Worm (Caenorhabditis elegans): ENCODE results near the gene npr-5.

The npr-5 gene

DNA sequence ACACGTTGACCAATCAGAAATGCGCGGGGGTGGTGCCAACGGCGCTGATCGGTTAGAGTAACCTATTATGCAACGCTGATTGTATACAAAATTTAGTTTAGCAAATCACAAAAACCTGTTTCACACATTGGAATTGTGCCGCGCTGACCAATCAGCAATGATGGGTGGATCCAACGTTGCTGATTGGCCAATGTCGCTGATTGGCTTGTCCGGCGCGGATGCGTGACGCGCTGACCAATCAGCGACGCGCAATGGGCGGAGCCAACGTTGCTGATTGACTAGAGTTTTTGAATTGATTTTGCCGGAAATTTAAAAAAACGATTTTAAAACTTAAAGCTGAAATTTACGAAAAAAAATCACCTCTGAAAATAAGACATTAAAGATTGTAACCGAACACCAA lies 3.8 kb upstream of the npr-5 start:
- TF ChIP-seq ceh-48 (tag; optimal IDR thresholded peaks at IDR 0.05) (no peak), nfya-1 (tag; optimal IDR thresholded peaks at IDR 0.05) (peak; percentile 96)

DNA sequence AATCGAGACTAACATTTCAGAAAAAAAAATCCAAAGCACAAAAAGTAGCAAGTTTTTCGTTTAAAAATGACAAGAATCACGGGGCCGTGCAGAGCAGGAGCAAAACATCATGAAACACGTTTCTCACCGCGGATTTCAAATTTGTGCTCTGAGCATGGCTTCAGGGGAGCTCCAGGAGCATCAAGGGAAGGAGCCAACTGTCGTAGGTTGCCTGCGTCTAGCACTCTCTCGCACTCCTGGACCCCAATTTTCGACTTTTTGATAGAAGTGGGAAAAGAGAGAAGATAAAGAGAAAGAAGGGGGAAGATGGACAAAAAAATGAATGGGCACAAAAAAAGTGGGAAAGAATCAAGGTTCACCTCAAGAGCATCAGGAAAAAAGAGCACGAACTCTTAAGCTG lies 3.3 kb upstream of the npr-5 start:
- TF ChIP-seq hlh-15 (tag; optimal IDR thresholded peaks at IDR 0.05) (no peak), F13H6.1 (tag; optimal IDR thresholded peaks at IDR 0.05) (no peak), che-1 (tag; optimal IDR thresholded peaks at IDR 0.05) (no peak), C38D4.7 (GFP tag; optimal IDR thresholded peaks at IDR 0.05) (no peak), ceh-18 (tag; optimal IDR thresholded peaks at IDR 0.05) (peak; percentile 64), ceh-30 (tag; optimal IDR thresholded peaks at IDR 0.05) (no peak), elt-4 (tag; optimal IDR thresholded peaks at IDR 0.05) (no peak), fax-1 (tag; optimal IDR thresholded peaks at IDR 0.05) (no peak), madf-2 (tag; optimal IDR thresholded peaks at IDR 0.05) (no peak), ttx-3 (tag; optimal IDR thresholded peaks at IDR 0.05) (no peak), npax-4 (tag; optimal IDR thresholded peaks at IDR 0.05) (no peak), pqm-1 (tag; optimal IDR thresholded peaks at IDR 0.05) (no peak), ceh-31 (tag; optimal IDR thresholded peaks at IDR 0.05) (no peak), ceh-45 (GFP tag; IDR thresholded peaks at IDR 0.05) (no peak), fkh-10 (GFP tag; optimal IDR thresholded peaks at IDR 0.05) (no peak), unc-86 (tag; optimal IDR thresholded peaks at IDR 0.05) (no peak), rnt-1 (tag; optimal IDR thresholded peaks at IDR 0.05) (peak; percentile 23)

DNA sequence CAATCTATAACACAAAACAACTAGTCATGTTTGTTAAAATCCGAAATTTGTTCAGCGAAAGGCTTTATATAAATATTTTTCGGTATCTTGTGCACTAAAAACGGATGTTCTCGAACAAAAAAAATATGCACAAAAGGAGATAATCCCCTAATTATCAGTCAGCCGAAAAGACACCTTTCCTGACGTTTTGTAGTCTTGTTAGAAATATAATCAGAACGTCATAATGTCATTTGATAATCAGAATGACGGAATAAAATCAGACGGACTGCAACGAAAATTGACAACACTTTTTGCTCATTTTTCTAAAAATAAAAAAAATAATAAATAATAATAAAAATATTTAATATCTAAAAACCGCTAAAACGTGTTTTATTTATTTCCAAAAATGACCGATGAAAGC lies 2.4 kb upstream of the npr-5 start:
- no peak for TF ChIP-seq unc-55 (GFP tag; optimal IDR thresholded peaks at IDR 0.05)
- TF ChIP-seq ref-2 (tag; optimal IDR thresholded peaks at IDR 0.05): no peak
- TF ChIP-seq ceh-18 (tag; optimal IDR thresholded peaks at IDR 0.05): no peak
- TF ChIP-seq ztf-16 (tag; optimal IDR thresholded peaks at IDR 0.05): no peak

DNA sequence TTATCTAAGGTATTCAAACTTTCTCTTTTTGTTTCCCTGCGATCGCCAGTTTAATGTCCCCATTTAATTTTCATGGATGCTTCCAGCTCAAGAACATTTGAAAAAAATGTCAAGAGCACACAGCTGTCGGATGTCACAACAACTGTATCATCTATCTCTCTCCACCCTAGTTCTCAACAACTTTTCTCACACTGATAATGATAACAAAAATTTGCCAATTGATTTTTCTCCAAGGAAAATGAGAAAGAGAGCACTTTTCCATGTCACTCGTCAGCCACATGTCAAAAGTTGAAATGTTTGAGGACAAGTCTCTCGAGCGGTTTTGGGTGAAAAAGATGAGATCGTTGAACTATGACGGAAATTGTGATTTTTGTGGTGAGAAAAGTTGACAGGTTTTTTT lies 405 bp downstream of the npr-5 start:
- peak; percentile 66 for TF ChIP-seq ceh-18 (tag; optimal IDR thresholded peaks at IDR 0.05)
- TF ChIP-seq unc-55 (GFP tag; optimal IDR thresholded peaks at IDR 0.05): peak; percentile 70
- no peak for TF ChIP-seq hlh-8 (tag; optimal IDR thresholded peaks at IDR 0.05)

DNA sequence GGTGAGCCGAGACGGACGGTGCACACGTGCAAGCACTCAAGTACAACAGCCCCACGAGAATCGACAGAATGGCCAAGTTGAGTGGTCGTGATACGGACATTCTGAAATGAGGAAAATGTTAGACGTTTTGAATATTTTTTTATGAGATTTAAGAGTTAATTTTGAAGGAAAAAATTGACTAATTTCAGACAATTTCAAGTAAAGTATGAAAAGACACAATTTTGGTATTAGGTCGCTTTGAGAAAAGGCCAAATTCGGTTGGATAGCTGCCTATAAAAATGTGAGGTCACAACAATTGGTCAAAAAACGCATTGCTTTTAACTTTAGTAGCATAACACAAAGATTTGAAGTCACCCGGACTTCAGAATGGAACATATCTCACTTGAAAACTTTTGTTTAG lies 8.7 kb downstream of the npr-5 start, which contains the start of gene nlp-70:
Gene nlp-70, minus strand, starts transcription at position 101 of the 400 bp plus-strand sequence.
- no peak for TF ChIP-seq C38D4.7 (GFP tag; optimal IDR thresholded peaks at IDR 0.05)
- no peak for TF ChIP-seq pag-3 (tag; optimal IDR thresholded peaks at IDR 0.05; ENCODE audit: borderline replicate concordance)
- TF ChIP-seq tbx-7 (tag; optimal IDR thresholded peaks at IDR 0.05): no peak
- TF ChIP-seq ref-2 (tag; optimal IDR thresholded peaks at IDR 0.05): no peak
- TF ChIP-seq pat-9 (tag; optimal IDR thresholded peaks at IDR 0.05): no peak
- no peak for TF ChIP-seq elt-4 (tag; optimal IDR thresholded peaks at IDR 0.05)
- TF ChIP-seq fkh-6 (tag; optimal IDR thresholded peaks at IDR 0.05): no peak
- no peak for TF ChIP-seq ets-4 (tag; optimal IDR thresholded peaks at IDR 0.05)
- no peak for TF ChIP-seq F13H6.1 (tag; optimal IDR thresholded peaks at IDR 0.05)
- TF ChIP-seq sdc-2 (tag; optimal IDR thresholded peaks at IDR 0.05): no peak
- TF ChIP-seq ceh-34 (tag; optimal IDR thresholded peaks at IDR 0.05): no peak
- no peak for TF ChIP-seq T23F11.4 (GFP tag; optimal IDR thresholded peaks at IDR 0.05)
- TF ChIP-seq hlh-13 (GFP tag; optimal IDR thresholded peaks at IDR 0.05): no peak

DNA sequence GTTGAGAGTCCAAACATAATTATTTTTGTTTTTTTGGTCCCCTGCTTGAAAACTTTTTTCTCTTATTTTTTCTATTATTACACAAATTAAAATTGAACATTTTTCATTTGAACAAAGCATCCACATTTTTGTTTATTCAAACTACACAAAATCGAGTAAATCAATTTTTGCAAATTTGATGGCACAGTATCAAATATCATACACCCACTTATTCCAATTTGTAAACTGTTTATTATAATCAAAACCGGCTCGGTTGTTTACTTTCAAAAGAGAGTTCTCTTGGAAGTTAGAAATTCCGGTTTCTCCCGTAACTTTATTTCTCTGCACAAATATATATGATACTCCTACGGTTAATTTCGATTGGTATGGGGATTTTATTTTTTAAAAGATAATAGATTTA lies 13.5 kb downstream of the npr-5 start, which contains the start of gene lgc-26:
Gene lgc-26, plus strand, starts transcription at position 301 of the 400 bp plus-strand sequence.
- TF ChIP-seq pha-4 (tag; optimal IDR thresholded peaks at IDR 0.05) (no peak), ceh-48 (tag; optimal IDR thresholded peaks at IDR 0.05) (no peak), lim-6 (tag; optimal IDR thresholded peaks at IDR 0.05) (no peak), pag-3 (tag; optimal IDR thresholded peaks at IDR 0.05; ENCODE audit: borderline replicate concordance) (no peak), ttx-3 (tag; optimal IDR thresholded peaks at IDR 0.05) (no peak), Y22D7AL.16 (tag; optimal IDR thresholded peaks at IDR 0.05) (no peak)
